Fruit fly (Drosophila melanogaster): ENCODE data around the gene Mkk4.

dm6 chr3R:8667568-8667967 is 17.0 kb upstream of the Mkk4 start, which contains the start of gene CG8036:
- TF ChIP-seq h (optimal IDR thresholded peaks at IDR 0.05) (no peak), Myc (optimal IDR thresholded peaks at IDR 0.05) (no peak), ttk (optimal IDR thresholded peaks at IDR 0.05) (no peak), Sin3A (optimal IDR thresholded peaks at IDR 0.05) (no peak), insv (optimal IDR thresholded peaks at IDR 0.05) (no peak), psq (optimal IDR thresholded peaks at IDR 0.05) (no peak)

Measured in Kc167 (cell line).